Fruit fly (Drosophila melanogaster) whole organism, embryonic: ENCODE measurements around the gene CG4074.

Source experiments
- CG10267 ChIP-seq: fragments of 200-800 bp; sonication (Bioruptor generic); optimal IDR thresholded peaks from 2 replicates; lab custom pipeline; 2018; ENCODE audit warnings: missing biosample characterization, mild to moderate bottlenecking, missing genetic modification characterization, moderate library complexity
- CG12104 ChIP-seq: fragments of 200-800 bp; sonication (Bioruptor generic); optimal IDR thresholded peaks from 3 replicates; lab custom pipeline; 2016; ENCODE audit warnings: missing biosample characterization, missing genetic modification characterization
- CG1233 ChIP-seq: fragments of 200-800 bp; sonication (Bioruptor generic); optimal IDR thresholded peaks from 4 replicates; lab custom pipeline; 2018; ENCODE audit warnings: missing biosample characterization, mild to moderate bottlenecking, missing genetic modification characterization
- CG13287 ChIP-seq: fragments of 200-800 bp; sonication (Bioruptor generic); IDR thresholded peaks from 2 replicates; pipeline ENCODE4 v1.3.6; 2022; ENCODE audit warnings: missing biosample characterization, missing genetic modification characterization; ENCODE audit not compliant: partially characterized antibody
- CG13775 ChIP-seq: fragments of 200-800 bp; sonication (Bioruptor generic); optimal IDR thresholded peaks from 3 replicates; lab custom pipeline; 2017; ENCODE audit warnings: missing biosample characterization, mild to moderate bottlenecking, missing genetic modification characterization
- CG15269 ChIP-seq: fragments of 200-800 bp; sonication (Bioruptor generic); optimal IDR thresholded peaks from 2 replicates; lab custom pipeline; 2018; ENCODE audit warnings: missing biosample characterization, mild to moderate bottlenecking, missing genetic modification characterization, moderate library complexity
- CG15696 ChIP-seq: fragments of 200-800 bp; sonication (Bioruptor generic); optimal IDR thresholded peaks from 2 replicates; lab custom pipeline; 2019; ENCODE audit warnings: missing biosample characterization, mild to moderate bottlenecking, missing genetic modification characterization, moderate library complexity
- CG17829 ChIP-seq: fragments of 200-800 bp; optimal IDR thresholded peaks from 2 replicates; lab custom pipeline; 2019; ENCODE audit warnings: missing biosample characterization, mild to moderate bottlenecking, missing genetic modification characterization, moderate library complexity
- CG1792 ChIP-seq: fragments of 200-800 bp; sonication (Bioruptor generic); optimal IDR thresholded peaks from 2 replicates; lab custom pipeline; 2016; ENCODE audit warnings: missing biosample characterization, missing genetic modification characterization
- CG2116 ChIP-seq: fragments of 200-800 bp; sonication (Bioruptor generic); optimal IDR thresholded peaks from 3 replicates; lab custom pipeline; 2018; ENCODE audit warnings: missing biosample characterization, mild to moderate bottlenecking, missing genetic modification characterization
- CG30403 ChIP-seq: fragments of 200-800 bp; sonication (Bioruptor generic); optimal IDR thresholded peaks from 3 replicates; lab custom pipeline; 2016; ENCODE audit warnings: missing biosample characterization, missing genetic modification characterization
- CG3065 ChIP-seq: fragments of 200-800 bp; sonication (Bioruptor generic); optimal IDR thresholded peaks from 2 replicates; lab custom pipeline; 2016; ENCODE audit warnings: missing biosample characterization, missing genetic modification characterization
- CG32772 ChIP-seq: fragments of 200-800 bp; sonication (Bioruptor generic); IDR thresholded peaks from 2 replicates; pipeline ENCODE4 v1.3.6; 2022; ENCODE audit warnings: missing biosample characterization, missing genetic modification characterization
- CG34224 ChIP-seq: fragments of 200-800 bp; sonication (Bioruptor generic); IDR thresholded peaks from 3 replicates; pipeline ENCODE4 v1.3.6; 2022; ENCODE audit warnings: missing biosample characterization, missing genetic modification characterization; ENCODE audit not compliant: partially characterized antibody
- CG3847 ChIP-seq: fragments of 200-800 bp; sonication (Bioruptor generic); IDR thresholded peaks from 2 replicates; pipeline ENCODE4 v1.3.6; 2022; ENCODE audit warnings: missing biosample characterization, missing genetic modification characterization
- CG4617 ChIP-seq: fragments of 200-800 bp; sonication (Bioruptor generic); optimal IDR thresholded peaks from 3 replicates; lab custom pipeline; 2016; ENCODE audit warnings: missing biosample characterization, missing genetic modification characterization, borderline replicate concordance
- CG6175 ChIP-seq: fragments of 200-800 bp; sonication (Bioruptor generic); IDR thresholded peaks from 3 replicates; pipeline ENCODE4 v1.3.6; 2022; ENCODE audit warnings: missing biosample characterization, missing genetic modification characterization
- Kr ChIP-seq: fragments of 200-800 bp; sonication (Bioruptor generic); optimal IDR thresholded peaks from 2 replicates; lab custom pipeline; 2017; ENCODE audit warnings: missing biosample characterization, mild to moderate bottlenecking, missing genetic modification characterization
- MESR4 ChIP-seq: fragments of 200-800 bp; sonication (Bioruptor generic); optimal IDR thresholded peaks from 2 replicates; lab custom pipeline; 2018; ENCODE audit warnings: missing biosample characterization, mild to moderate bottlenecking, missing genetic modification characterization, moderate library complexity
- MTF-1 ChIP-seq: fragments of 200-800 bp; sonication (Bioruptor generic); optimal IDR thresholded peaks from 2 replicates; lab custom pipeline; 2018; ENCODE audit warnings: missing biosample characterization, mild to moderate bottlenecking, missing genetic modification characterization, borderline replicate concordance
- Max ChIP-seq: fragments of 200-800 bp; sonication (Bioruptor generic); optimal IDR thresholded peaks from 2 replicates; lab custom pipeline; 2016; ENCODE audit warnings: missing biosample characterization, mild to moderate bottlenecking, missing genetic modification characterization
- Ravus ChIP-seq: fragments of 200-800 bp; sonication (Bioruptor generic); IDR thresholded peaks from 2 replicates; pipeline ENCODE4 v1.3.6; 2022; ENCODE audit warnings: missing biosample characterization, missing genetic modification characterization
- Trl ChIP-seq, 3 experiments: fragments of >200 bp in 2 of 3; fragments of 200-800 bp in 1 of 3; sonication (Bioruptor generic) in 1 of 3; optimal IDR thresholded peaks; 2 replicates in 1 of 3; 3 replicates in 2 of 3; lab custom pipeline; 2016 to 2017; ENCODE audit warnings: missing biosample characterization in 1 of 3, missing genetic modification characterization in 1 of 3
- YL-1 ChIP-seq: fragments of 200-800 bp; sonication (Bioruptor generic); optimal IDR thresholded peaks from 3 replicates; lab custom pipeline; 2017; ENCODE audit warnings: missing biosample characterization, mild to moderate bottlenecking, missing genetic modification characterization
- bsh ChIP-seq, 2 experiments: fragments of 200-800 bp; sonication (Bioruptor generic); optimal IDR thresholded peaks; 2 replicates each; lab custom pipeline; 2017 to 2018; ENCODE audit warnings: mild to moderate bottlenecking in 2 of 2, missing biosample characterization in 2 of 2, missing genetic modification characterization in 2 of 2, moderate library complexity in 1 of 2
- dmrt11E ChIP-seq: fragments of 200-800 bp; sonication (Bioruptor generic); optimal IDR thresholded peaks from 3 replicates; lab custom pipeline; 2018; ENCODE audit warnings: missing biosample characterization, mild to moderate bottlenecking, missing genetic modification characterization, moderate library complexity
- dmrt99B ChIP-seq: fragments of 200-800 bp; sonication (Bioruptor generic); optimal IDR thresholded peaks from 2 replicates; lab custom pipeline; 2018; ENCODE audit warnings: missing biosample characterization, mild to moderate bottlenecking, missing genetic modification characterization, moderate library complexity
- en ChIP-seq: fragments of 200-800 bp; sonication (Bioruptor generic); optimal IDR thresholded peaks from 2 replicates; lab custom pipeline; 2016; ENCODE audit warnings: missing biosample characterization, missing genetic modification characterization
- fd96Cb ChIP-seq: fragments of 200-800 bp; sonication (Bioruptor generic); optimal IDR thresholded peaks from 2 replicates; lab custom pipeline; 2018; ENCODE audit warnings: missing biosample characterization, mild to moderate bottlenecking, missing genetic modification characterization, moderate library complexity
- gce ChIP-seq: fragments of 200-800 bp; sonication (Bioruptor generic); IDR thresholded peaks from 3 replicates; pipeline ENCODE4 v1.3.6; 2022; ENCODE audit warnings: missing biosample characterization, missing genetic modification characterization
- gem ChIP-seq: fragments of 200-800 bp; sonication (Bioruptor generic); optimal IDR thresholded peaks from 2 replicates; lab custom pipeline; 2019; ENCODE audit warnings: missing biosample characterization, mild to moderate bottlenecking, missing genetic modification characterization, moderate library complexity
- gt ChIP-seq: fragments of 200-800 bp; sonication (Bioruptor generic); IDR thresholded peaks from 2 replicates; pipeline ENCODE4 v1.3.6; 2022; ENCODE audit warnings: missing biosample characterization, missing genetic modification characterization
- h ChIP-seq: fragments of >200 bp; optimal IDR thresholded peaks from 2 replicates; lab custom pipeline; 2017
- hb ChIP-seq: fragments of 200-800 bp; sonication (Bioruptor generic); IDR thresholded peaks from 3 replicates; pipeline ENCODE4 v1.3.6; 2022; ENCODE audit warnings: missing biosample characterization, missing genetic modification characterization; ENCODE audit not compliant: partially characterized antibody
- inv ChIP-seq: fragments of 200-800 bp; sonication (Bioruptor generic); IDR thresholded peaks from 2 replicates; pipeline ENCODE4 v1.3.6; 2022; ENCODE audit warnings: missing biosample characterization, missing genetic modification characterization; ENCODE audit not compliant: partially characterized antibody
- jigr1 ChIP-seq: fragments of 200-800 bp; sonication (Bioruptor generic); IDR thresholded peaks from 3 replicates; pipeline ENCODE4 v1.3.6; 2022; ENCODE audit warnings: missing biosample characterization, missing genetic modification characterization
- maf-S ChIP-seq: fragments of 200-800 bp; sonication (Bioruptor generic); optimal IDR thresholded peaks from 2 replicates; lab custom pipeline; 2016; ENCODE audit warnings: missing biosample characterization, missing genetic modification characterization
- mld ChIP-seq: fragments of 200-800 bp; sonication (Bioruptor generic); IDR thresholded peaks from 3 replicates; pipeline ENCODE4 v1.3.6; 2022; ENCODE audit warnings: missing biosample characterization, missing genetic modification characterization; ENCODE audit not compliant: partially characterized antibody
- pan ChIP-seq, 4 experiments: fragments of >200 bp in 3 of 4; fragments of 200-800 bp in 1 of 4; sonication (Bioruptor generic) in 1 of 4; optimal IDR thresholded peaks in 3 of 4; IDR thresholded peaks in 1 of 4; 2 replicates each; pipeline versions ENCODE4 v1.3.6 to Lab custom; 2017 to 2022; ENCODE audit warnings: missing biosample characterization in 2 of 4, missing genetic modification characterization in 2 of 4, mixed read lengths in 1 of 4
- peb ChIP-seq: fragments of 200-800 bp; sonication (Bioruptor generic); IDR thresholded peaks from 2 replicates; pipeline ENCODE4 v1.3.6; 2022; ENCODE audit warnings: missing biosample characterization, missing genetic modification characterization
- row ChIP-seq: fragments of 200-800 bp; sonication (Bioruptor generic); IDR thresholded peaks from 3 replicates; pipeline ENCODE4 v1.3.6; 2022; ENCODE audit warnings: missing biosample characterization, missing genetic modification characterization
- sna ChIP-seq: fragments of 200-800 bp; sonication (Bioruptor generic); IDR thresholded peaks from 2 replicates; pipeline ENCODE4 v1.3.6; 2022; ENCODE audit warnings: missing biosample characterization, missing genetic modification characterization; ENCODE audit not compliant: partially characterized antibody
- sr ChIP-seq: fragments of 200-800 bp; sonication (Bioruptor generic); IDR thresholded peaks from 3 replicates; pipeline ENCODE4 v1.3.6; 2022; ENCODE audit warnings: missing biosample characterization, missing genetic modification characterization
- tin ChIP-seq: fragments of 200-800 bp; sonication (Bioruptor generic); optimal IDR thresholded peaks from 3 replicates; lab custom pipeline; 2016; ENCODE audit warnings: missing biosample characterization, missing genetic modification characterization
- wek ChIP-seq: fragments of 200-800 bp; sonication (Bioruptor generic); optimal IDR thresholded peaks from 3 replicates; lab custom pipeline; 2018; ENCODE audit warnings: missing biosample characterization, mild to moderate bottlenecking, missing genetic modification characterization, moderate library complexity
- zen2 ChIP-seq: fragments of 200-800 bp; sonication (Bioruptor generic); IDR thresholded peaks from 3 replicates; pipeline ENCODE4 v1.3.6; 2022; ENCODE audit warnings: missing biosample characterization, missing genetic modification characterization; ENCODE audit not compliant: partially characterized antibody

Gene CG4074

dm6 chr3L:20809088-20809999 lies 40.0 kb upstream of the CG4074 start, which contains the start of the genes CG3634 and HIPP1 (continued):
- TF ChIP-seq hb (no peak), CG1233 (no peak), pan (optimal IDR thresholded peaks at IDR 0.05; lab: Kevin White, UChicago) (no peak), pan (GFP tag; optimal IDR thresholded peaks at IDR 0.05 in 1 of 2, IDR thresholded peaks at IDR 0.05 in 1 of 2) (peak in 1 of 2 experiments; percentile 21), Ravus (no peak), bsh (GFP tag; optimal IDR thresholded peaks at IDR 0.05; lab: Kevin White, UChicago) (no peak), gce (GFP tag; lab: Robert Waterston, UW) (no peak), CG13287 (GFP tag; lab: Robert Waterston, UW) (peak; percentile 75), tin (no peak), CG4617 (peak; percentile 71), peb (no peak), Max (GFP tag; lab: Kevin White, UChicago) (peak; percentile 37), CG17829 (tag; lab: Kevin White, UChicago) (peak; percentile 31), CG15269 (tag; lab: Kevin White, UChicago) (no peak), maf-S (no peak), gem (tag; lab: Kevin White, UChicago) (no peak), jigr1 (GFP tag; lab: Robert Waterston, UW) (no peak), MESR4 (GFP tag; lab: Kevin White, UChicago) (peak; percentile 90), dmrt99B (tag; lab: Kevin White, UChicago) (no peak), gt (GFP tag; lab: Robert Waterston, UW) (no peak), CG32772 (GFP tag; lab: Robert Waterston, UW) (peak; percentile 44; the same call in 1 of the 2 replicates), CG12104 (GFP tag; lab: Kevin White, UChicago) (peak; percentile 39), fd96Cb (tag; lab: Kevin White, UChicago) (no peak), CG1792 (GFP tag; lab: Kevin White, UChicago) (no peak), h (lab: Kevin White, UChicago) (no peak), zen2 (GFP tag; lab: Robert Waterston, UW) (peak; percentile 52; the same call in 1 of the 3 replicates), MTF-1 (no peak), dmrt11E (no peak), CG13775 (GFP tag; lab: Kevin White, UChicago) (peak; percentile 10), inv (GFP tag; lab: Robert Waterston, UW) (peak; percentile 56), CG3065 (no peak), CG15696 (no peak), sr (no peak), row (GFP tag; lab: Robert Waterston, UW) (peak; percentile 84), Trl (optimal IDR thresholded peaks at IDR 0.05; lab: Kevin White, UChicago) (no peak), Trl (GFP tag; optimal IDR thresholded peaks at IDR 0.05; lab: Kevin White, UChicago) (no peak), CG10267 (peak; percentile 57), sna (GFP tag; lab: Robert Waterston, UW) (peak; percentile 44; the same call in 1 of the 2 replicates), mld (GFP tag; lab: Robert Waterston, UW) (0 out of 3 replicates have a peak, but pooled peaks have one; percentile 7), CG6175 (no peak), CG34224 (GFP tag; lab: Robert Waterston, UW) (peak; percentile 73), en (no peak), Kr (GFP tag; lab: Kevin White, UChicago) (no peak), CG3847 (GFP tag; lab: Robert Waterston, UW) (peak; percentile 5; the same call in 1 of the 2 replicates), wek (no peak), YL-1 (GFP tag; lab: Kevin White, UChicago) (peak; percentile 72), CG2116 (peak; percentile 71), CG30403 (peak; percentile 34)
